Worm (Caenorhabditis elegans): ENCODE results near the gene K02E11.7.

Gene K02E11.7

DNA sequence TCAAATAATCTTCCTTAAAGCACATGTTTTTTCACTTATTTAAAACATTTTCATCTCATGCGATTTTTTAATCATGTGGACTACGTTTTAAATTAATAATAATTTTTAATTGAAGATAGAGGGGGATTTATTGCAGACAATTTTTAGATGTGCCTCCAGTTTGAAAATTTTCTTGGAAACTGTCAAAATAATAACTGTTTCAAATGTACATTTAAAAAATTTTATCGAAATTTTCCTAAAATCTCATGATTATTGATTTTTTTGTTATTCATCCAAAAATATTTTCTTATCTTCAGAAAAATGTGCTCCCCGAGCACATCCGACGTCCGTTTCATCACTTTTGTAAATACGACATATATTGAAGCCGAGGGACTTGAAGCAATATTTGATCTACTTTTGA is 2.7 kb upstream of the K02E11.7 start, which contains the start of gene sre-8:
TSS of gene sre-8 (plus strand) at position 301 of the 400 bp plus-strand sequence.
- TF ChIP-seq egl-5 (tag; optimal IDR thresholded peaks at IDR 0.05) (no peak), nfya-1 (tag; optimal IDR thresholded peaks at IDR 0.05; ENCODE audit: insufficient read depth) (no peak), nhr-237 (tag; optimal IDR thresholded peaks at IDR 0.05) (no peak), nhr-77 (tag; optimal IDR thresholded peaks at IDR 0.05) (no peak), elt-2 (tag; optimal IDR thresholded peaks at IDR 0.05) (no peak), lin-15B (tag; optimal IDR thresholded peaks at IDR 0.05) (no peak), aly-2 (tag; optimal IDR thresholded peaks at IDR 0.05) (no peak), ceh-82 (tag; optimal IDR thresholded peaks at IDR 0.05) (no peak), fkh-2 (tag; optimal IDR thresholded peaks at IDR 0.05) (no peak), unc-62 (GFP tag; optimal IDR thresholded peaks at IDR 0.05) (no peak), nhr-12 (tag; optimal IDR thresholded peaks at IDR 0.05) (no peak), ceh-28 (tag; optimal IDR thresholded peaks at IDR 0.05) (no peak), pha-4 (tag; optimal IDR thresholded peaks at IDR 0.05) (no peak), daf-12 (tag; optimal IDR thresholded peaks at IDR 0.05) (no peak)

DNA sequence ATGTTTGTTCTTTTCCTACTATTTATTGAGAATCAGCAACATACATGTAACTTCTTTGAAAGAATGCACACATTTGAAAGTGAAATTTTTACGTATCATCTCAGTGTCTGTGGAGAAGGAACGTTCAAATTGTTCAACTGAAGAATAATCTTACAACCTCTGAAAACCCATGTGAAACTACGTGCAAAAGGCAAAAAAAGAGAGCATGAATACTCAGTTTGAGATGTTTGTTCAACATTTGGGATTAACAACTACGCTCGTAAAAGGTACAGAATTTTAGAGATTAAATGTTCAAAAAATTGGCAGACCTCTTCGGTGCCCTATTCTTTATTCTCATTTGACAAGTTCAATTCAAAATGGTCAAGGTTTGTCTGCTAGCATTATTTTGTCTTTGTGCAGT is 2.1 kb downstream of the K02E11.7 start, which contains the start of gene K02E11.5:
TSS of gene K02E11.5 (plus strand) at position 301 of the 400 bp plus-strand sequence.
- TF ChIP-seq nhr-67 (tag; optimal IDR thresholded peaks at IDR 0.05) = no peak
- TF ChIP-seq jun-1 (tag; optimal IDR thresholded peaks at IDR 0.05) = no peak
- TF ChIP-seq lin-15B (tag; optimal IDR thresholded peaks at IDR 0.05) = no peak
- no peak for TF ChIP-seq ztf-11 (tag; optimal IDR thresholded peaks at IDR 0.05)
- no peak for TF ChIP-seq daf-12 (tag; optimal IDR thresholded peaks at IDR 0.05)
- no peak for TF ChIP-seq nhr-77 (tag; optimal IDR thresholded peaks at IDR 0.05)
- TF ChIP-seq aly-2 (tag; optimal IDR thresholded peaks at IDR 0.05) = no peak

DNA sequence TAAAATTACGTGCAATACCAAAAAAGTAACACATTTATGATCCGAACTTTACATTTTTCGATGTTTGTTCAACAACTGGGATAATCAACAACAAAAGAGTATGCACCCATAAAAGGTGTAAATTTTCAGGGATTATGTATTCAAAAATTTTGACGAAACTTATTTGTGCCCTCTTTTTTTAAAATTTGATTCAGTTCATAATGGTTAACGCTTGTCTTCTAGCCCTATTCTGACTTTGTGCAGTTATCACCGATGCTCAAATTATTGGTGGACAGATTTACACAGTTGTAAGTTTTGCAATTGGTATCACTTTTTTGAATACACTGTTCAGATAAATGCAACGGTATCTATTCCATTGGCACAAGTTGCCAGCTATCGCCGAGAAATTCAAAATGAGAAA is 5.5 kb downstream of the K02E11.7 start, which contains the start of gene K02E11.6:
TSS of gene K02E11.6 (plus strand) at position 149 of the 400 bp plus-strand sequence.
- TF ChIP-seq fkh-2 (tag; optimal IDR thresholded peaks at IDR 0.05) (no peak), lin-39 (tag; optimal IDR thresholded peaks at IDR 0.05) (no peak), fos-1 (tag; optimal IDR thresholded peaks at IDR 0.05) (no peak), lsy-12 (tag; optimal IDR thresholded peaks at IDR 0.05) (no peak), ceh-9 (tag; optimal IDR thresholded peaks at IDR 0.05) (no peak), mdl-1 (tag; optimal IDR thresholded peaks at IDR 0.05) (no peak), sea-2 (GFP tag; optimal IDR thresholded peaks at IDR 0.05) (no peak), ztf-11 (tag; optimal IDR thresholded peaks at IDR 0.05) (no peak), zag-1 (tag; optimal IDR thresholded peaks at IDR 0.05) (no peak), hmg-11 (tag; optimal IDR thresholded peaks at IDR 0.05) (no peak), jun-1 (tag; optimal IDR thresholded peaks at IDR 0.05) (no peak), mml-1 (tag; optimal IDR thresholded peaks at IDR 0.05) (no peak), pha-4 (tag; optimal IDR thresholded peaks at IDR 0.05) (no peak)

DNA sequence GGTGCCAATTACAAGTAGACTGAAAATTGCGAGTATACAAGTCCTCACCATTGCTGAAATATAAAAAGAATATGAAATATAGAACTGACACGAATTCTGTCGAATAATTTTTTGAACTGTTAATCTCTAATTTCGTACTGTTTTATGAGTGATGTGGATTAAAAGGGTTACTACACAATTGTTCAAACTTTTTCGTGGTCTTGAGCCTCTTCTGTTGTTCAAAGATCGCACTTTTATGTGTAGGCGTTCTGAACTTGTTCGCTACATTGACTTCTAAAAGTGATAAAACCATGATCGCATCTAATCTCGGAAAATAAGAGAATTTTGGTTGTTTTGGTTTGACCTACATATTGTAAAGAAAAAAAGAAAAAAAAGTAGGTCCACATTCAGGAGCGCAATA is 6.1 kb downstream of the K02E11.7 start, which contains the start of gene K02E11.4:
TSS of gene K02E11.4 (minus strand) at position 101 of the 400 bp plus-strand sequence.
- no peak for TF ChIP-seq lin-39 (tag; optimal IDR thresholded peaks at IDR 0.05)
- TF ChIP-seq skn-1 (tag; optimal IDR thresholded peaks at IDR 0.05) = no peak
- TF ChIP-seq nhr-25 (tag; optimal IDR thresholded peaks at IDR 0.05) = no peak
- no peak for TF ChIP-seq ztf-4 (tag; optimal IDR thresholded peaks at IDR 0.05)
- TF ChIP-seq pha-4 (tag; optimal IDR thresholded peaks at IDR 0.05) = no peak
- TF ChIP-seq R02D3.7 (tag; optimal IDR thresholded peaks at IDR 0.05) = no peak
- no peak for TF ChIP-seq nfya-1 (tag; optimal IDR thresholded peaks at IDR 0.05; ENCODE audit: insufficient read depth)
- no peak for TF ChIP-seq nhr-11 (tag; optimal IDR thresholded peaks at IDR 0.05)
- no peak for TF ChIP-seq nhr-23 (tag; optimal IDR thresholded peaks at IDR 0.05)
- no peak for TF ChIP-seq unc-62 (GFP tag; optimal IDR thresholded peaks at IDR 0.05)
- no peak for TF ChIP-seq unc-39 (tag; optimal IDR thresholded peaks at IDR 0.05)
- no peak for TF ChIP-seq aly-2 (tag; optimal IDR thresholded peaks at IDR 0.05)
- no peak for TF ChIP-seq fos-1 (tag; optimal IDR thresholded peaks at IDR 0.05)
- no peak for TF ChIP-seq zag-1 (tag; optimal IDR thresholded peaks at IDR 0.05)
- TF ChIP-seq egl-5 (tag; optimal IDR thresholded peaks at IDR 0.05) = no peak
- no peak for TF ChIP-seq nhr-77 (tag; optimal IDR thresholded peaks at IDR 0.05)

DNA sequence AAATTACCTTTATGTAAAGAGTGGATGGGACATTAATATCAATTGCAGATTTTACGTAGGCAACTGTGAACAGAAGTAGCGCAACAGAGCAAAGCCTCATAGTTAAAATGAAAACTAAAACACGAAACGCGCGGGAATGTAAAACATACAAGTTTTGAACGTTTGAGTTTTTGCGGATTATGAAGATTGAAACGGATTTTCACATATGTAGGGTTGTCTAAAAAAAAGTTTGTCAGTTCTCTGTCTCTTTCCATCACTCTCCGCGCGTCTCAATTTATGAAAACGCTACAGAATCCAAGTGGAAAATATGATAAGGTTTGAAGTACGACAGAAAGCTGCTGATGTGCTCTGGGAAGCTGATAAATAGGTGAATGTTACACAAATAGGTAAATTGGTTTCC is 7.4 kb downstream of the K02E11.7 start, which contains the start of gene K02E11.3:
TSS of gene K02E11.3 (minus strand) at position 101 of the 400 bp plus-strand sequence.
- TF ChIP-seq nhr-237 (tag; optimal IDR thresholded peaks at IDR 0.05) (no peak), sea-2 (GFP tag; optimal IDR thresholded peaks at IDR 0.05) (no peak), ceh-28 (tag; optimal IDR thresholded peaks at IDR 0.05) (no peak), elt-2 (tag; optimal IDR thresholded peaks at IDR 0.05) (no peak), jun-1 (tag; optimal IDR thresholded peaks at IDR 0.05) (no peak), ztf-11 (tag; optimal IDR thresholded peaks at IDR 0.05) (no peak), nhr-77 (tag; optimal IDR thresholded peaks at IDR 0.05) (no peak), fkh-10 (GFP tag; optimal IDR thresholded peaks at IDR 0.05) (no peak), nhr-43 (tag; optimal IDR thresholded peaks at IDR 0.05; ENCODE audit: poor library complexity, severe bottlenecking) (no peak), nhr-12 (tag; optimal IDR thresholded peaks at IDR 0.05) (no peak)
